Fruit fly (Drosophila melanogaster): ENCODE results near the gene CG13375.

CG13375 gene

DNA sequence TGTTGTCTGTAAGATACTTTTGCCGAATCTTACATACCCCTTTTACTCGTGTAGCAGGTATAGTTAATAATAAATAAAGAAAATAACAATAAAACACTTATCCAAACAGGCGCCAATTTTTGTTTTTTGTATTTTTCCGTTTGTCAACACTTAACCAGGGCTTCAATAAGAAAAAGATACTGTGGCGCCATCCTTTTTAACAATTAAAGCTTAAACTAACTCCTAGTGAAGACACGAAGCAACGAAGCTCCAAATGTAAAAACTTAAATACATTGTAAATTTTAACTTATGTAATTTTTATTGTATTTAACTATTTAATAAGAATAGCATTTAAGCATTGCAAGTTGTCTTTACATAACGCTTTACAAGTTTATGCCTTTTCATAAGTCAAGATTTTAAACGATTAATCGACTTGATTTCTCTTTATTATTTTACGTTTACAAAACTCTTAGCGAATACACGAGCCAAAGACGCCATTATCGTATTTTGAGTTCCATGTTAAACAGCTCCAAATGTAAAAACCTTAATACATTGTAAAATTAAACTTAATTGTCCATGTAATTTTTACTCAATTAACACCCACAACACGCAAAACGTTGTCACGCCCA, 42.0 kb upstream of the CG13375 start (continued):
- TF ChIP-seq CG11504 (tag; optimal IDR thresholded peaks at IDR 0.05): peak; percentile 17
- TF ChIP-seq CG12104 (GFP tag; optimal IDR thresholded peaks at IDR 0.05): no peak
- TF ChIP-seq Ets97D (GFP tag; optimal IDR thresholded peaks at IDR 0.05): no peak
- no peak for TF ChIP-seq CG13775 (GFP tag; optimal IDR thresholded peaks at IDR 0.05)
- peak; percentile 0 for TF ChIP-seq Abd-B (GFP tag; optimal IDR thresholded peaks at IDR 0.05)
- TF ChIP-seq CoRest (tag; optimal IDR thresholded peaks at IDR 0.05): peak; percentile 16
- peak; percentile 48; the same call in 1 of the 3 replicates for TF ChIP-seq CG16813 (GFP tag; IDR thresholded peaks at IDR 0.05; ENCODE audit: partially characterized antibody)
- no peak for TF ChIP-seq Ada2b (GFP tag; IDR thresholded peaks at IDR 0.05)
- TF ChIP-seq CG17361 (GFP tag; IDR thresholded peaks at IDR 0.05): peak; percentile 36; the same call in 1 of the 3 replicates
- TF ChIP-seq Dp (GFP tag; optimal IDR thresholded peaks at IDR 0.05): peak; percentile 73
- no peak for TF ChIP-seq Camta (GFP tag; optimal IDR thresholded peaks at IDR 0.05)
- peak; percentile 13 for TF ChIP-seq Hmr (GFP tag; optimal IDR thresholded peaks at IDR 0.05)
- TF ChIP-seq sc (optimal IDR thresholded peaks at IDR 0.05): no peak
- peak; percentile 11 for TF ChIP-seq sc (GFP tag; optimal IDR thresholded peaks at IDR 0.05)
- no peak for TF ChIP-seq lbe (GFP tag; optimal IDR thresholded peaks at IDR 0.05)
- peak; percentile 85 for TF ChIP-seq E2f2 (GFP tag; IDR thresholded peaks at IDR 0.05)
- peak; percentile 7 for TF ChIP-seq BEAF-32 (GFP tag; optimal IDR thresholded peaks at IDR 0.05)
- no peak for TF ChIP-seq jumu (GFP tag; optimal IDR thresholded peaks at IDR 0.05)

DNA sequence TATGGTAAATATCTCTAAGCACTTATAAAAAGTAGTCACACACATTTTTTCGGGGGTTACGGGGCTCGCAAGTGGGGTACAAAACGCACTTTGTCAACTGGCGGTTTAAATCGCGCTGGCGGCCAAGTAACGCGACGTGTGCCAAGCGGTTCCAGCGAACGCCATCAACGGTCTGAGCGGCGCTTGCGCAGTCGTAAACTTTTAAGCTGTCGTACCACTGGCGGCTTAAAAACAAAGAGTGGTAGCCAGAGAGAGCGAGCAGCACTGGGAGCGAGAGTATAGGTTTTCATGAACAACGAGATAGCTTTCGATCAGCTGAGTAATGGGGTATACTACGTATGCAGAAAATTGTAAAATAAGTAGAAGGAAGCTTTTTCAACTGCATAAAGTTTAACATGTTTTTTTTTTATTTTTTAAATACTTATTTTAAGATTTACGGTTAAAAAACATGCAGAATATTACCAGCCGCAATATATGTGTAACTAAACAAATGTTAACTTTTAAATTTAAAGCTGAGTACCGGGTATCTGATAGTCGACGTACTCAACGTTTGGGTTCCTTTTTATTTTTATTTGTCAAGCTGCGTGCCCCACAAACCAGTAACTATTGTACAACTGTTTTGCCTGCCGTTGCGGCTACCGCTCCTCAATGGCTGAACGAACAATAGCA, 40.0 kb upstream of the CG13375 start:
- TF ChIP-seq tna (GFP tag; IDR thresholded peaks at IDR 0.05; ENCODE audit: partially characterized antibody) (peak; percentile 40; the same call in 1 of the 2 replicates), chinmo (GFP tag; IDR thresholded peaks at IDR 0.05; ENCODE audit: partially characterized antibody) (peak; percentile 76; the same call in 1 of the 4 replicates), HLH54F (GFP tag; optimal IDR thresholded peaks at IDR 0.05) (no peak), CG7839 (tag; optimal IDR thresholded peaks at IDR 0.05) (peak; percentile 55), CG2678 (tag; optimal IDR thresholded peaks at IDR 0.05) (peak; percentile 58), CG6689 (GFP tag; IDR thresholded peaks at IDR 0.05) (peak; percentile 30; the same call in 1 of the 2 replicates), CG17361 (GFP tag; IDR thresholded peaks at IDR 0.05) (peak; percentile 29; the same call in 1 of the 3 replicates), CG6854 (GFP tag; optimal IDR thresholded peaks at IDR 0.05) (peak; percentile 43), CG4282 (GFP tag; optimal IDR thresholded peaks at IDR 0.05) (no peak), Trl (optimal IDR thresholded peaks at IDR 0.05) (peak; percentile 30 to 50), Trl (GFP tag; optimal IDR thresholded peaks at IDR 0.05) (no peak), Dll (GFP tag; IDR thresholded peaks at IDR 0.05; ENCODE audit: partially characterized antibody) (0 out of 4 replicates have a peak, but pooled peaks have one; percentile 18), onecut (GFP tag; IDR thresholded peaks at IDR 0.05) (0 out of 2 replicates have a peak, but pooled peaks have one; percentile 7), ems (GFP tag; optimal IDR thresholded peaks at IDR 0.05) (no peak), CG17359 (tag; optimal IDR thresholded peaks at IDR 0.05) (peak; percentile 45), pfk (GFP tag; optimal IDR thresholded peaks at IDR 0.05) (no peak), nmo (GFP tag; optimal IDR thresholded peaks at IDR 0.05) (peak; percentile 37), sens (GFP tag) (peak; percentile 73), unpg (GFP tag; optimal IDR thresholded peaks at IDR 0.05) (peak; percentile 46), nau (GFP tag; optimal IDR thresholded peaks at IDR 0.05) (peak; percentile 9), zfh1 (GFP tag; IDR thresholded peaks at IDR 0.05) (no peak), CG3847 (GFP tag; IDR thresholded peaks at IDR 0.05) (no peak), oc (tag; optimal IDR thresholded peaks at IDR 0.05) (peak; percentile 58), CG11504 (tag; optimal IDR thresholded peaks at IDR 0.05) (peak; percentile 64), PHDP (tag; optimal IDR thresholded peaks at IDR 0.05) (peak; percentile 42), Tbp (GFP tag; optimal IDR thresholded peaks at IDR 0.05) (no peak), gem (tag; optimal IDR thresholded peaks at IDR 0.05) (peak; percentile 66), Jarid2 (GFP tag; optimal IDR thresholded peaks at IDR 0.05) (peak; percentile 54), CG8290 (GFP tag; optimal IDR thresholded peaks at IDR 0.05) (no peak), CG8290 (tag; optimal IDR thresholded peaks at IDR 0.05) (peak in 1 of 2 experiments; percentile 30), sens-2 (GFP tag; IDR thresholded peaks at IDR 0.05) (no peak), bcd (GFP tag; optimal IDR thresholded peaks at IDR 0.05) (peak; percentile 3)
